Fruit fly (Drosophila melanogaster): Measurements from ENCODE around the gene CG32645.

The CG32645 gene

dm6 chrX:13138887-13139286, at the start of gene CG32645:
CG32645 (plus strand) TSS chrX:13139199.
- no peak for TF ChIP-seq CG8478 (optimal IDR thresholded peaks at IDR 0.05)
- TF ChIP-seq CTCF (optimal IDR thresholded peaks at IDR 0.05): no peak

dm6 chrX:13089375-13089774, 49.6 kb upstream of the CG32645 start:
- TF ChIP-seq CG8478 (optimal IDR thresholded peaks at IDR 0.05) (no peak), CTCF (optimal IDR thresholded peaks at IDR 0.05) (no peak)

DNA sequence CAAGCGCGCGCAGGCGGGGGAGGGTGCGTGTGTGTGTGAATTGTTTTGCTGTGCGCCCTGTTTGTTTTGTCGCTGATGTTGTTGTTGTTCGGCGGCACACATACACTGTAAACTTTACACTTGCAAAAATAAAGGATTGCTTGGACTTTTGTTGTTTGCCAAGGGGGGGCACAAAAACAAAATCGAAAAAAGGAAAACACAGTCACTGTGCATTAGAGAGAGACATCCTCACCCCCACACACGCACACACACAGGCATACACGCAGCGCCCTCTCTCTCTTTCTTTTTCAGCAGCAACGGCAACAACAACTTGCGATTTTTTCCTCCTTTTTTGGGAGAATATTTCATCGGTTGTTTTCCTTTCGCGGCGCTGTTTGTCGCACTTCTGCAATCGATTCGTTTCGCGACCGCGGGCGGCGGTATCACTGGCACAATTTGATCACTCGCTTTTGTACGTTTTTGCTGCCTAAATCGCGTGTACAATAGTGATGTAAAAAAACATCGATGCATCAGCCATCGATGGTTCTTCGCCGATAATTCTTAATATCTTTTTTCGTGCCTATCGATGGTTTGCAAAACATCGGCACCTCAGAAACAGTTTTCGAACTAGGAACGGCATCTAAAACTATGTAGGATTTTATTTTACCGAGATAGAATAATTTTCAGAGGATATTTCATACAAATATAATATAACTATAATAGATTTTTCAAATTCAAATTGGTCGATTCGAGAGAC, 48.9 kb upstream of the CG32645 start, which contains the start of gene hep:
Gene hep (minus strand): TSS at position 515 of the 736 bp plus-strand sequence.
- TF ChIP-seq CTCF (optimal IDR thresholded peaks at IDR 0.05) (no peak), CG8478 (optimal IDR thresholded peaks at IDR 0.05) (no peak)

- no peak for TF ChIP-seq CG8478 (optimal IDR thresholded peaks at IDR 0.05)
- no peak for TF ChIP-seq CTCF (optimal IDR thresholded peaks at IDR 0.05)
Measured at dm6 chrX:13090656-13091261, 48.2 kb upstream of the CG32645 start, which contains the start of gene lic. lic (plus strand) TSS chrX:13091145.

DNA sequence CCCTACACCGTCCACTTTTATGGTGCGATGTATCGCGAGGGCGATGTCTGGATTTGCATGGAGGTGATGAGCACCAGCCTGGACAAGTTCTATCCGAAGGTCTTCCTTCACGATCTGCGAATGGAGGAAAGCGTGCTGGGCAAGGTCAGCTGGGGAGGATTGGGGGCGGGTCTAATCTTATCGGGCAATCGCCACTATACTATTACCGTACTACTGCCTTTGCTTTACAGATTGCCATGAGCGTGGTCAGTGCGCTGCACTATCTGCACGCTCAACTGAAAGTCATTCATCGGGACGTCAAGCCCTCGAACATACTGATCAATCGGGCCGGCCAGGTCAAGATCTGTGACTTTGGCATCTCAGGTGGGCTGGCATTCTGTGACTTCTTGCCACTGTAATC, 47.1 kb upstream of the CG32645 start:
- TF ChIP-seq CTCF (optimal IDR thresholded peaks at IDR 0.05): no peak
- TF ChIP-seq CG8478 (optimal IDR thresholded peaks at IDR 0.05): no peak

DNA sequence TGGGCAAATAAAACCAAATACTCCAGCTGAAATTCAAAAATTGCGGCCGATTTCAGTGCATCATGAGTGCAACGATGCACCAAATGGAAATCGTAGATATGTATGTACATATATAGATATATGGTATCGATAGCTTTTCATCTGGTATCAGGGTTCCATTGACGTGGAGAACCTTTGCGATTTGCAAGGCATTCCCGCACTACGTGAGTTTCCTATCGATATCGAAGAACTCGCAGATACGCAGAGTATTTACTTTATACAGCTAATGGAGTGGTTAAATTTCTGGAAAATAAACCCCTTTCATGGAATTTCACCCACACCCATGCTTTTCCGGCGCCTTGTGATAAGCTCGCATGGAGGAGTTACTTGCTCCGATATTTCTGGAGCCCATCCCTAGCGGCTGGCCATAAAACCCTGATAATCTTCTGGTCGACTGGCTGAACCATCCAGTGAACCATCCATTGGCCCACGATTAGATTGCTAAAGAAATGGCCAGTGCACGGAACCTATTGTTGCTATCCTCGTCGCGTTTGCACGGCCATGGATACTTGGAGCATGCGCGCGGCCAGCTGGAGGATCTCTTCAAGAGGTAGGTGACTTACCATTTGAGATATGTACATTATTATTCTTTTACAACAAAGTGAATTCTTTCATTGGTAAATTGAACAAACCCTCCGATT, 44.8 kb upstream of the CG32645 start, which contains the start of gene CG2200:
Gene CG2200 (plus strand): TSS at position 215 of the 680 bp plus-strand sequence.
- TF ChIP-seq CTCF (optimal IDR thresholded peaks at IDR 0.05) (no peak), CG8478 (optimal IDR thresholded peaks at IDR 0.05) (no peak)

DNA sequence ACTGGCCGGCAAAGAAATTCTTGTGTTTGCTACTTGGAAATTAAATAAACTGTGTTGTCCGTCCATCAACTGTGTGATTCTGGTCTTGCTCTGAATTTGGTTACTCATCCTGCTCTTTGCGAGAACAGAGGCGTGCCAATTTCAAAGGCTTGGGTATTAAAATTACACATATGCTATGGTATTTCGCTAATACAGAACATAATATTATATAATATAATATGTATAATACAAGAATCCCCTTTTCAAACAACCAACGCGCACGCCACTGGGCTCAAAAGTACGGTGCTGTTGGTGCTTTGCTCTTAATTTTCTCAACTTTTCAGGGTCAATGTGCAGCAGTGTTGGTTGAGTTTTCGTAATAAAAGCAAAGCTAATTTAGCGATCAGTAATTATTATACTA, 39.1 kb upstream of the CG32645 start:
- TF ChIP-seq CTCF (optimal IDR thresholded peaks at IDR 0.05): no peak
- TF ChIP-seq CG8478 (optimal IDR thresholded peaks at IDR 0.05): no peak

dm6 chrX:13101817-13102216, 37.2 kb upstream of the CG32645 start:
- no peak for TF ChIP-seq CG8478 (optimal IDR thresholded peaks at IDR 0.05)
- TF ChIP-seq CTCF (optimal IDR thresholded peaks at IDR 0.05): no peak

dm6 chrX:13104571-13104970, 34.4 kb upstream of the CG32645 start:
- TF ChIP-seq CG8478 (optimal IDR thresholded peaks at IDR 0.05): no peak
- TF ChIP-seq CTCF (optimal IDR thresholded peaks at IDR 0.05): no peak

- TF ChIP-seq CTCF (optimal IDR thresholded peaks at IDR 0.05): no peak
- no peak for TF ChIP-seq CG8478 (optimal IDR thresholded peaks at IDR 0.05)
Measured at dm6 chrX:13105220-13105619, 33.8 kb upstream of the CG32645 start.

DNA sequence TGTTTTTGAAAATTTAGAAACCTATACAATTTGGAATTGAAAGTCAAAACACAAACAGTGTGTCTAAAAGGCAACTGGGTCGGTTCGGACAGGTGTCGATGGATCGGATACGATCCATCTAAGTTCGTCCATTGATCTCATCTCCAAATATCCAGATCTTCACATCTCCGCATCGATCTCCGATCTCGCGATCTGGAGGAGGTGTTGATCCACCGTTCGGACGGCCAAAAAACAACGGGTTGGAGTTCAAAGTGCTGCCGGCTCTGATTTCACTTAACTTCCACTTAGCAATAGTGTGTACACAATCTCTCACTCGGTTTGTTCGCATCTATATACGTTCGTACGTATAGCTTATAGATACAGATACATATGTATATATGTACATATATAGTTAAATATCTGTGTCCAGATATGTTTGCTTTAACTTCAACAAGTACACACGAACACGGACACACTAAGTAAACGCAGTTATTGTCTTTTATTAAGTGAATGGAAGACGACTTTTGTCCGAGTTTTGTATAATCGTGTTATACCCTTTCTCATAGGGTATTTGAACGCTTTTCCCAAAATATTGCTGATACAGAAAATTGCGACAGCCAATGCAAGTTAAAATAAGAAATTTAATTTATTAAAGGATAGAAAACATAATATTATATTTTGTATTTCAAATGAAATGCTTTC, 30.7 kb upstream of the CG32645 start, which contains the start of gene Fer3HCH:
Gene Fer3HCH (minus strand): TSS at position 51 of the 681 bp plus-strand sequence.
- TF ChIP-seq CG8478 (optimal IDR thresholded peaks at IDR 0.05): no peak

dm6 chrX:13109583-13110126, 29.3 kb upstream of the CG32645 start:
- TF ChIP-seq CTCF (optimal IDR thresholded peaks at IDR 0.05) (no peak), CG8478 (optimal IDR thresholded peaks at IDR 0.05) (no peak)

DNA sequence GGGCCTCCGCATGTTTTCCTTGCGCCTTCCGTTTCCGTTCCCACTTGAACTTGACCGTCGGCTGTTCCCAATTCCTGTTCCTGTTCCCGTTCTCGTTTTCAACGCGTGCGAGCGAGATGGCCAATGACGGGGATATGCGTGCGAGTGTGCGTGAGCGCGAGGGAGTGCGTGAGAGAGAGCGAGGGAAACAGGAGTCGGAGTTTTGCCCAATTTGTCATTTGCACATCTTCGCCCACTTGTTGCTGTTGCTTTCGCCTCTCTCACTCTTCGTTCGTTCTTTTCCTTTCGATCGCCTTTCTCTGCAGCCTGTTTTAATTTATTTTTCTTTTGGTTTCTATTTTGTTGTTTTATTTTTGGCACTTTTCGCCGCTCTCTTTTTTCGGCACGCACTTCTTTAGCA, 27.2 kb upstream of the CG32645 start:
- TF ChIP-seq CTCF (optimal IDR thresholded peaks at IDR 0.05) (no peak), CG8478 (optimal IDR thresholded peaks at IDR 0.05) (no peak)

- TF ChIP-seq CG8478 (optimal IDR thresholded peaks at IDR 0.05) (no peak), CTCF (optimal IDR thresholded peaks at IDR 0.05) (no peak)
Measured at dm6 chrX:13112238-13112829, 26.7 kb upstream of the CG32645 start, which contains the start of gene Chpf. Chpf (minus strand) TSS chrX:13112462.

All from S2 (cell line).